Fruit fly (Drosophila melanogaster) whole organism, embryonic: ENCODE results near the gene SPR.
A peak's percentile ranks its signal among the peaks of the same experiment; 100 is the strongest.

Experiments
- Ada2b ChIP-seq: fragments of 200-800 bp; sonication (Bioruptor generic); IDR thresholded peaks from 2 replicates; pipeline ENCODE4 v1.3.6; 2022; ENCODE audit warnings: missing biosample characterization, missing genetic modification characterization
- CG11504 ChIP-seq: fragments of 200-800 bp; sonication (Bioruptor generic); optimal IDR thresholded peaks from 3 replicates; lab custom pipeline; 2019; ENCODE audit warnings: missing biosample characterization, mild to moderate bottlenecking, missing genetic modification characterization, moderate library complexity
- CG12659 ChIP-seq: fragments of 200-800 bp; sonication (Bioruptor generic); optimal IDR thresholded peaks from 3 replicates; lab custom pipeline; 2017; ENCODE audit warnings: mild to moderate bottlenecking, missing biosample characterization, missing genetic modification reagents, missing genetic modification characterization
- CG13123 ChIP-seq: fragments of 200-800 bp; sonication (Bioruptor generic); optimal IDR thresholded peaks from 2 replicates; lab custom pipeline; 2016; ENCODE audit warnings: missing biosample characterization, missing genetic modification characterization
- CG14667 ChIP-seq: fragments of 200-800 bp; sonication (Bioruptor generic); IDR thresholded peaks from 2 replicates; pipeline ENCODE4 v1.3.6; 2022; ENCODE audit warnings: missing biosample characterization, missing genetic modification characterization
- CG1529 ChIP-seq: fragments of 200-800 bp; sonication (Bioruptor generic); optimal IDR thresholded peaks from 3 replicates; lab custom pipeline; 2018; ENCODE audit warnings: missing biosample characterization, missing genetic modification characterization
- CG17361 ChIP-seq: fragments of 200-800 bp; sonication (Bioruptor generic); IDR thresholded peaks from 3 replicates; pipeline ENCODE4 v1.3.6; 2022; ENCODE audit warnings: missing biosample characterization, missing genetic modification characterization
- CG17912 ChIP-seq: fragments of 200-800 bp; sonication (Bioruptor generic); optimal IDR thresholded peaks from 2 replicates; lab custom pipeline; 2018; ENCODE audit warnings: missing biosample characterization, mild to moderate bottlenecking, missing genetic modification characterization
- CG1792 ChIP-seq: fragments of 200-800 bp; sonication (Bioruptor generic); optimal IDR thresholded peaks from 2 replicates; lab custom pipeline; 2016; ENCODE audit warnings: missing biosample characterization, missing genetic modification characterization
- CG2116 ChIP-seq: fragments of 200-800 bp; sonication (Bioruptor generic); optimal IDR thresholded peaks from 3 replicates; lab custom pipeline; 2018; ENCODE audit warnings: missing biosample characterization, mild to moderate bottlenecking, missing genetic modification characterization
- CG2120 ChIP-seq: fragments of 200-800 bp; sonication (Bioruptor generic); optimal IDR thresholded peaks from 3 replicates; lab custom pipeline; 2016; ENCODE audit warnings: missing biosample characterization, missing genetic modification characterization
- CG2202 ChIP-seq: fragments of 200-800 bp; sonication (Bioruptor generic); optimal IDR thresholded peaks from 2 replicates; lab custom pipeline; 2018; ENCODE audit warnings: missing biosample characterization, mild to moderate bottlenecking, missing genetic modification characterization
- CG2678 ChIP-seq: fragments of 200-800 bp; sonication (Bioruptor generic); optimal IDR thresholded peaks from 3 replicates; lab custom pipeline; 2019; ENCODE audit warnings: missing biosample characterization, mild to moderate bottlenecking, missing genetic modification characterization, moderate library complexity
- CG3163 ChIP-seq: fragments of 200-800 bp; sonication (Bioruptor generic); optimal IDR thresholded peaks from 3 replicates; lab custom pipeline; 2016; ENCODE audit warnings: missing biosample characterization, missing genetic modification characterization
- CG32532 ChIP-seq: fragments of 200-800 bp; sonication (Bioruptor generic); IDR thresholded peaks from 2 replicates; pipeline ENCODE4 v1.3.6; 2022; ENCODE audit warnings: missing biosample characterization, missing genetic modification characterization
- CG42726 ChIP-seq: fragments of 200-800 bp; sonication (Bioruptor generic); IDR thresholded peaks from 2 replicates; pipeline ENCODE4 v1.3.6; 2022; ENCODE audit warnings: missing biosample characterization, missing genetic modification characterization; ENCODE audit not compliant: partially characterized antibody
- CG4360 ChIP-seq: fragments of 200-800 bp; sonication (Bioruptor generic); IDR thresholded peaks from 2 replicates; pipeline ENCODE4 v1.3.6; 2022; ENCODE audit warnings: missing biosample characterization, missing genetic modification characterization
- CG4820 ChIP-seq: fragments of 200-800 bp; sonication (Bioruptor generic); optimal IDR thresholded peaks from 3 replicates; lab custom pipeline; 2016; ENCODE audit warnings: missing biosample characterization, missing genetic modification characterization
- CG6254 ChIP-seq: fragments of 200-800 bp; sonication (Bioruptor generic); optimal IDR thresholded peaks from 3 replicates; lab custom pipeline; 2017; ENCODE audit warnings: mild to moderate bottlenecking, missing biosample characterization, missing genetic modification reagents, missing genetic modification characterization
- CG7786 ChIP-seq: fragments of 200-800 bp; sonication (Bioruptor generic); optimal IDR thresholded peaks from 2 replicates; lab custom pipeline; 2016; ENCODE audit warnings: missing biosample characterization, missing genetic modification characterization
- CG7839 ChIP-seq: fragments of 200-800 bp; sonication (Bioruptor generic); optimal IDR thresholded peaks from 3 replicates; lab custom pipeline; 2018; ENCODE audit warnings: missing biosample characterization, mild to moderate bottlenecking, missing genetic modification characterization, moderate library complexity
- Dad ChIP-seq: fragments of 200-800 bp; sonication (Bioruptor generic); optimal IDR thresholded peaks from 3 replicates; lab custom pipeline; 2016; ENCODE audit warnings: missing biosample characterization, missing genetic modification characterization
- Deaf1 ChIP-seq: fragments of 200-800 bp; optimal IDR thresholded peaks from 3 replicates; lab custom pipeline; 2019; ENCODE audit warnings: missing biosample characterization, mild to moderate bottlenecking, missing genetic modification characterization, moderate library complexity
- Drgx ChIP-seq: fragments of 200-800 bp; sonication (Bioruptor generic); IDR thresholded peaks from 2 replicates; pipeline ENCODE4 v1.3.6; 2022; ENCODE audit warnings: missing biosample characterization, missing genetic modification characterization
- Ets65A ChIP-seq: fragments of 200-800 bp; sonication (Bioruptor generic); peaks from one replicate; lab custom pipeline; 2016; ENCODE audit warnings: missing biosample characterization, missing genetic modification characterization
- Hr51 ChIP-seq, 2 experiments: fragments of 200-800 bp; sonication (Bioruptor generic); optimal IDR thresholded peaks; 2 replicates in 1 of 2; 3 replicates in 1 of 2; lab custom pipeline; 2016 to 2018; ENCODE audit warnings: missing biosample characterization in 2 of 2, missing genetic modification characterization in 2 of 2, mild to moderate bottlenecking in 1 of 2, moderate library complexity in 1 of 2
- Nf-YC ChIP-seq: fragments of 200-800 bp; optimal IDR thresholded peaks from 3 replicates; lab custom pipeline; 2019; ENCODE audit warnings: missing biosample characterization, mild to moderate bottlenecking, missing genetic modification characterization, moderate library complexity
- Trl ChIP-seq, 3 experiments: fragments of >200 bp in 2 of 3; fragments of 200-800 bp in 1 of 3; sonication (Bioruptor generic) in 1 of 3; optimal IDR thresholded peaks; 2 replicates in 1 of 3; 3 replicates in 2 of 3; lab custom pipeline; 2016 to 2017; ENCODE audit warnings: missing biosample characterization in 1 of 3, missing genetic modification characterization in 1 of 3
- az2 ChIP-seq: fragments of 200-800 bp; sonication (Bioruptor generic); optimal IDR thresholded peaks from 3 replicates; lab custom pipeline; 2016; ENCODE audit warnings: missing biosample characterization, missing genetic modification characterization
- bab2 ChIP-seq: fragments of 200-800 bp; sonication (Bioruptor generic); optimal IDR thresholded peaks from 2 replicates; lab custom pipeline; 2016; ENCODE audit warnings: missing biosample characterization, missing genetic modification characterization
- chinmo ChIP-seq: fragments of 200-800 bp; sonication (Bioruptor generic); IDR thresholded peaks from 4 replicates; pipeline ENCODE4 v1.3.6; 2022; ENCODE audit warnings: missing biosample characterization, missing genetic modification characterization; ENCODE audit not compliant: partially characterized antibody
- chn ChIP-seq: fragments of 200-800 bp; sonication (Bioruptor generic); optimal IDR thresholded peaks from 2 replicates; lab custom pipeline; 2016; ENCODE audit warnings: missing biosample characterization, missing genetic modification characterization
- da ChIP-seq: fragments of 200-800 bp; sonication (Bioruptor generic); optimal IDR thresholded peaks from 2 replicates; lab custom pipeline; 2016; ENCODE audit warnings: missing biosample characterization, missing genetic modification characterization
- fu2 ChIP-seq: fragments of 200-800 bp; sonication (Bioruptor generic); optimal IDR thresholded peaks from 2 replicates; lab custom pipeline; 2016; ENCODE audit warnings: missing biosample characterization, missing genetic modification characterization
- gro ChIP-seq: fragments of 200-800 bp; sonication (Bioruptor generic); optimal IDR thresholded peaks from 2 replicates; lab custom pipeline; 2016; ENCODE audit warnings: missing biosample characterization, missing genetic modification characterization
- gt ChIP-seq: fragments of 200-800 bp; sonication (Bioruptor generic); IDR thresholded peaks from 2 replicates; pipeline ENCODE4 v1.3.6; 2022; ENCODE audit warnings: missing biosample characterization, missing genetic modification characterization
- ham ChIP-seq: fragments of 200-800 bp; sonication (Bioruptor generic); IDR thresholded peaks from 2 replicates; pipeline ENCODE4 v1.3.6; 2022; ENCODE audit warnings: missing biosample characterization, missing genetic modification characterization
- ken ChIP-seq: fragments of 200-800 bp; sonication (Bioruptor generic); IDR thresholded peaks from 3 replicates; pipeline ENCODE4 v1.3.6; 2022; ENCODE audit warnings: missing biosample characterization, missing genetic modification characterization
- odd ChIP-seq: fragments of 200-800 bp; sonication (Bioruptor generic); optimal IDR thresholded peaks from 2 replicates; lab custom pipeline; 2017; ENCODE audit warnings: missing biosample characterization, mild to moderate bottlenecking, missing genetic modification characterization
- pzg ChIP-seq: fragments of 200-800 bp; sonication (Bioruptor generic); optimal IDR thresholded peaks from 3 replicates; lab custom pipeline; 2018; ENCODE audit warnings: missing biosample characterization, mild to moderate bottlenecking, missing genetic modification characterization, moderate library complexity
- sens ChIP-seq: fragments of 200-800 bp; sonication (Bioruptor generic); peaks from one replicate; lab custom pipeline; 2016; ENCODE audit warnings: missing biosample characterization, missing genetic modification characterization
- sens-2 ChIP-seq: fragments of 200-800 bp; sonication (Bioruptor generic); IDR thresholded peaks from 2 replicates; pipeline ENCODE4 v1.3.6; 2022; ENCODE audit warnings: missing biosample characterization, missing genetic modification characterization
- sisA ChIP-seq: fragments of 200-800 bp; sonication (Bioruptor generic); IDR thresholded peaks from 2 replicates; pipeline ENCODE4 v1.3.6; 2022; ENCODE audit warnings: missing biosample characterization, missing genetic modification characterization
- slbo ChIP-seq: fragments of 200-800 bp; sonication (Bioruptor generic); IDR thresholded peaks from 2 replicates; pipeline ENCODE4 v1.3.6; 2022; ENCODE audit warnings: missing biosample characterization, missing genetic modification characterization
- sug ChIP-seq: fragments of 200-800 bp; optimal IDR thresholded peaks from 2 replicates; lab custom pipeline; 2019; ENCODE audit warnings: missing biosample characterization, mild to moderate bottlenecking, missing genetic modification characterization, moderate library complexity
- vfl ChIP-seq: fragments of 200-800 bp; sonication (Bioruptor generic); optimal IDR thresholded peaks from 2 replicates; lab custom pipeline; 2016; ENCODE audit warnings: missing biosample characterization, missing genetic modification characterization

Gene SPR

dm6 chrX:5429778-5430576 is 16.5 kb upstream of the SPR start (continued):
- TF ChIP-seq CG2202 (tag; lab: Kevin White, UChicago) (no peak), CG4360 (GFP tag; lab: Robert Waterston, UW) (no peak), CG32532 (peak; percentile 89), CG1529 (GFP tag; lab: Kevin White, UChicago) (peak; percentile 24), Drgx (peak; percentile 89), CG17361 (peak; percentile 82), ham (GFP tag; lab: Robert Waterston, UW) (peak; percentile 57; the same call in 1 of the 2 replicates), chn (peak; percentile 61), CG17912 (GFP tag; lab: Kevin White, UChicago) (no peak)

DNA sequence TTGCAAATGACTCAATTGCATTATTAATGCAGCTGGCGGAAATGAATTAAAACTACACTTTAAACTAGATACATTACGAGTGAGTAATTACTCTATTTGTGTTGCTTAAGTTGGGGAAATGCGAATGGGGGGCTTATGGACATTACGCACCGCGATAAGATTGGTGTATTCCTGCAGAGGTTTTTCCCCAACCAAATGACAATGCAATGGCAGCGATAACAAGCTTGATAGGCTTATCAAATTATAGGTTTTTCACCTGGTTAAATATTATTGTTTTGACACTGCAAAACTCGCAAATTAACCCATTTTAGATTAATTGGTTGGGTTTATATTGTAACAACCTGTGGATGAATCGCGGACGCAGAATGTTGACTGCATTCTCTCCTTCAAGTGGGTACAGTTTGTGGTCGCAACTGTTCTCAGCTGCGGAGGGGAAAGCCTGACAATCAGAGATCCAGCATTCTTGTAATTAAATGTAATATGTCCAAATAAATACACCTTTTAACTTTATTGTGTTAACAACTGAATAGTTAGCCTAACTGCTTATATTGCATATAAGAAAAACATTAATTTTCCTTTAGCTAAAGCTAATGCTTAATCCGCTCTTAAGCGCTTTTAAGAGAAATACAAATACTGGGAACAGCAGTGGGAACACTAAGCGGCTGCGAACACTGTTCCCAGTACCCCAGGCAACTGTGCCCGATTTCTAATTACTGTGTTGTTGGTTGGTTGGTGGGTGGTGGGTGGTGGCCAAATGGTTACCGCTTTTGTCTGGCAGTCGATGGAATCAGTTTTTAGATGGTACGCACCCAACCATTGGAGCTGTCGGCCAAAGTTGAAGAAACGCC is 13.6 kb upstream of the SPR start:
- TF ChIP-seq CG42726 (GFP tag; lab: Robert Waterston, UW) (no peak), Deaf1 (tag; lab: Kevin White, UChicago) (peak; percentile 27), sug (tag; lab: Kevin White, UChicago) (peak; percentile 16), Ets65A (GFP tag; lab: Kevin White, UChicago) (no peak), slbo (GFP tag; lab: Robert Waterston, UW) (no peak), CG3163 (GFP tag; lab: Kevin White, UChicago) (peak; percentile 14), sens-2 (GFP tag; lab: Robert Waterston, UW) (no peak), CG7786 (GFP tag; lab: Kevin White, UChicago) (no peak), chinmo (GFP tag; lab: Robert Waterston, UW) (0 out of 4 replicates have a peak, but pooled peaks have one; percentile 45), gro (GFP tag; lab: Kevin White, UChicago) (no peak), bab2 (GFP tag; lab: Kevin White, UChicago) (no peak), gt (GFP tag; lab: Robert Waterston, UW) (no peak), CG7839 (no peak), CG1792 (GFP tag; lab: Kevin White, UChicago) (no peak), Trl (optimal IDR thresholded peaks at IDR 0.05; lab: Kevin White, UChicago) (peak; percentile 18 to 38), Trl (GFP tag; optimal IDR thresholded peaks at IDR 0.05; lab: Kevin White, UChicago) (no peak)

- no peak for TF ChIP-seq fu2
- 0 out of 2 replicates have a peak, but pooled peaks have one; percentile 4 for TF ChIP-seq Ada2b (GFP tag; lab: Robert Waterston, UW)
- TF ChIP-seq odd: no peak
- TF ChIP-seq CG7839: peak; percentile 36
- no peak for TF ChIP-seq CG2116 (GFP tag; lab: Kevin White, UChicago)
- TF ChIP-seq Dad (GFP tag; lab: Kevin White, UChicago): no peak
- peak; percentile 71 for TF ChIP-seq sens (GFP tag; lab: Kevin White, UChicago)
- 0 out of 3 replicates have a peak, but pooled peaks have one; percentile 10 for TF ChIP-seq ken (GFP tag; lab: Robert Waterston, UW)
- no peak for TF ChIP-seq CG4820
- TF ChIP-seq az2 (GFP tag; lab: Kevin White, UChicago): no peak
- peak; percentile 31 for TF ChIP-seq CG11504
- TF ChIP-seq CG14667 (GFP tag; lab: Robert Waterston, UW): no peak
- TF ChIP-seq Hr51 (GFP tag; optimal IDR thresholded peaks at IDR 0.05; lab: Kevin White, UChicago): peak in 1 of 2 experiments; percentile 20
- TF ChIP-seq vfl (GFP tag; lab: Kevin White, UChicago): no peak
- TF ChIP-seq CG2678: peak; percentile 27
- peak; percentile 9; the same call in 1 of the 2 replicates for TF ChIP-seq sisA (GFP tag; lab: Robert Waterston, UW)
- peak; percentile 15 for TF ChIP-seq CG2120
- no peak for TF ChIP-seq CG6254 (GFP tag; lab: Kevin White, UChicago)
- TF ChIP-seq Nf-YC (tag; lab: Kevin White, UChicago): no peak
- TF ChIP-seq CG12659 (GFP tag; lab: Kevin White, UChicago): no peak
- TF ChIP-seq pzg (GFP tag; lab: Kevin White, UChicago): no peak
- TF ChIP-seq CG13123: no peak
- TF ChIP-seq da (GFP tag; lab: Kevin White, UChicago): no peak
Observed at dm6 chrX:5485903-5486302, 39.4 kb downstream of the SPR start.
